Worm (Caenorhabditis elegans): Measurements from ENCODE around the gene srx-77.

The srx-77 gene

ce11 chrV:4647279-4647819 is 21.2 kb downstream of the srx-77 start:
- TF ChIP-seq alr-1 (tag; optimal IDR thresholded peaks at IDR 0.05) (no peak), C34F6.9 (tag; optimal IDR thresholded peaks at IDR 0.05) (no peak), elt-3 (tag; optimal IDR thresholded peaks at IDR 0.05) (no peak), mbf-1 (tag; optimal IDR thresholded peaks at IDR 0.05) (no peak), nhr-10 (tag; optimal IDR thresholded peaks at IDR 0.05) (no peak), ztf-11 (tag; optimal IDR thresholded peaks at IDR 0.05) (no peak), sma-9 (GFP tag; optimal IDR thresholded peaks at IDR 0.05) (no peak), sma-9 (tag; optimal IDR thresholded peaks at IDR 0.05) (no peak), R02D3.7 (tag; optimal IDR thresholded peaks at IDR 0.05) (no peak), nhr-237 (tag; optimal IDR thresholded peaks at IDR 0.05) (no peak), peb-1 (tag; optimal IDR thresholded peaks at IDR 0.05) (no peak), blmp-1 (tag; optimal IDR thresholded peaks at IDR 0.05; ENCODE audit: insufficient read depth) (no peak), nhr-23 (tag; optimal IDR thresholded peaks at IDR 0.05) (no peak), ceh-82 (tag; optimal IDR thresholded peaks at IDR 0.05) (no peak), nhr-77 (tag; optimal IDR thresholded peaks at IDR 0.05) (no peak), dmd-4 (tag; optimal IDR thresholded peaks at IDR 0.05) (no peak), sem-4 (tag; optimal IDR thresholded peaks at IDR 0.05) (peak; percentile 26), ZK546.5 (tag; optimal IDR thresholded peaks at IDR 0.05) (no peak), ama-1 (optimal IDR thresholded peaks at IDR 0.05) (peak; percentile 79), unc-62 (GFP tag; optimal IDR thresholded peaks at IDR 0.05) (no peak), sma-3 (GFP tag; optimal IDR thresholded peaks at IDR 0.05) (no peak), lsy-2 (tag; optimal IDR thresholded peaks at IDR 0.05) (no peak), elt-1 (tag; optimal IDR thresholded peaks at IDR 0.05) (no peak), nhr-11 (tag; optimal IDR thresholded peaks at IDR 0.05) (peak; percentile 17), aly-2 (tag; optimal IDR thresholded peaks at IDR 0.05) (no peak), skn-1 (tag; optimal IDR thresholded peaks at IDR 0.05) (no peak), ztf-1 (GFP tag; conservative IDR thresholded peaks at IDR 0.05) (no peak), fos-1 (tag; optimal IDR thresholded peaks at IDR 0.05) (no peak), crh-2 (tag; optimal IDR thresholded peaks at IDR 0.05) (no peak), unc-39 (tag; optimal IDR thresholded peaks at IDR 0.05) (no peak), Y55F3AM.14 (GFP tag; optimal IDR thresholded peaks at IDR 0.05) (peak; percentile 47), F13H6.1 (tag; optimal IDR thresholded peaks at IDR 0.05) (no peak), mab-5 (tag; optimal IDR thresholded peaks at IDR 0.05) (no peak), nhr-21 (tag; optimal IDR thresholded peaks at IDR 0.05) (peak; percentile 19), nhr-25 (tag; optimal IDR thresholded peaks at IDR 0.05) (peak; percentile 63), unc-55 (GFP tag; optimal IDR thresholded peaks at IDR 0.05) (no peak), nhr-12 (tag; optimal IDR thresholded peaks at IDR 0.05) (no peak)

ce11 chrV:4642691-4643090 is 25.8 kb downstream of the srx-77 start, which contains the start of gene soc-1:
TSS of gene soc-1 (plus strand) at chrV:4642952.
- TF ChIP-seq nhr-129 (tag; optimal IDR thresholded peaks at IDR 0.05) (peak; percentile 69), nhr-77 (tag; optimal IDR thresholded peaks at IDR 0.05) (no peak)

ce11 chrV:4640501-4641150 is 27.9 kb downstream of the srx-77 start:
- TF ChIP-seq Y55F3AM.14 (GFP tag; optimal IDR thresholded peaks at IDR 0.05) = no peak
- no peak for TF ChIP-seq nhr-237 (tag; optimal IDR thresholded peaks at IDR 0.05)
- peak; percentile 23 for TF ChIP-seq nhr-25 (tag; optimal IDR thresholded peaks at IDR 0.05)
- TF ChIP-seq fos-1 (tag; optimal IDR thresholded peaks at IDR 0.05) = peak; percentile 52

- TF ChIP-seq skn-1 (tag; optimal IDR thresholded peaks at IDR 0.05) (no peak), lsy-2 (tag; optimal IDR thresholded peaks at IDR 0.05) (no peak), sma-3 (GFP tag; optimal IDR thresholded peaks at IDR 0.05) (no peak), ztf-11 (tag; optimal IDR thresholded peaks at IDR 0.05) (no peak), lin-39 (tag; optimal IDR thresholded peaks at IDR 0.05) (no peak), nhr-12 (tag; optimal IDR thresholded peaks at IDR 0.05) (no peak), ZK546.5 (tag; optimal IDR thresholded peaks at IDR 0.05) (no peak), fos-1 (tag; optimal IDR thresholded peaks at IDR 0.05) (no peak), nhr-21 (tag; optimal IDR thresholded peaks at IDR 0.05) (no peak), egl-27 (tag; optimal IDR thresholded peaks at IDR 0.05) (no peak), unc-39 (tag; optimal IDR thresholded peaks at IDR 0.05) (no peak), ztf-4 (tag; optimal IDR thresholded peaks at IDR 0.05) (no peak), snpc-4 (tag; optimal IDR thresholded peaks at IDR 0.05) (no peak), blmp-1 (tag; optimal IDR thresholded peaks at IDR 0.05; ENCODE audit: insufficient read depth) (no peak), nhr-237 (tag; optimal IDR thresholded peaks at IDR 0.05) (no peak)
Measured at ce11 chrV:4637153-4637552, 31.4 kb downstream of the srx-77 start.

All from whole organism, L2 larva.